Fruit fly (Drosophila melanogaster): Measurements from ENCODE around the gene Nup93-2.

- TF ChIP-seq CG17359 (tag; optimal IDR thresholded peaks at IDR 0.05) (no peak), gce (GFP tag; IDR thresholded peaks at IDR 0.05) (no peak), CG6683 (GFP tag; optimal IDR thresholded peaks at IDR 0.05) (no peak), CG9609 (GFP tag; optimal IDR thresholded peaks at IDR 0.05) (no peak), CG2712 (tag; optimal IDR thresholded peaks at IDR 0.05) (no peak), Stat92E (GFP tag; optimal IDR thresholded peaks at IDR 0.05) (no peak), ken (GFP tag; IDR thresholded peaks at IDR 0.05) (no peak), usp (GFP tag; optimal IDR thresholded peaks at IDR 0.05) (no peak), Sox100B (GFP tag; optimal IDR thresholded peaks at IDR 0.05) (no peak), pan (optimal IDR thresholded peaks at IDR 0.05) (no peak), pan (GFP tag; optimal IDR thresholded peaks at IDR 0.05 in 1 of 2, IDR thresholded peaks at IDR 0.05 in 1 of 2) (no peak), pum (GFP tag; optimal IDR thresholded peaks at IDR 0.05) (no peak), CG14667 (GFP tag; IDR thresholded peaks at IDR 0.05) (no peak), CG10654 (GFP tag; optimal IDR thresholded peaks at IDR 0.05) (no peak), pita (GFP tag; optimal IDR thresholded peaks at IDR 0.05) (no peak)
Observed at dm6 chr3R:14864819-14865218, 33.4 kb downstream of the Nup93-2 start.

All from whole organism, embryonic.